Fruit fly (Drosophila melanogaster) whole organism, embryonic: ENCODE data around the gene dbf.
A peak's percentile ranks its signal among the peaks of the same experiment; 100 is the strongest.

Experiments used
- Aef1 ChIP-seq: fragments of 200-800 bp; sonication (Bioruptor generic); IDR thresholded peaks from 3 replicates; pipeline ENCODE4 v1.3.6; 2022; ENCODE audit warnings: missing biosample characterization, missing genetic modification characterization
- Atf3 ChIP-seq: fragments of 200-800 bp; sonication (Bioruptor generic); optimal IDR thresholded peaks from 3 replicates; lab custom pipeline; 2016; ENCODE audit warnings: missing biosample characterization, missing genetic modification characterization
- C15 ChIP-seq: fragments of 200-800 bp; sonication (Bioruptor generic); IDR thresholded peaks from 3 replicates; pipeline ENCODE4 v1.3.6; 2022; ENCODE audit warnings: missing biosample characterization, missing genetic modification characterization
- CG11085 ChIP-seq: fragments of 200-800 bp; sonication (Bioruptor generic); IDR thresholded peaks from 2 replicates; pipeline ENCODE4 v1.3.6; 2022; ENCODE audit warnings: missing biosample characterization, missing genetic modification characterization
- CG13123 ChIP-seq: fragments of 200-800 bp; sonication (Bioruptor generic); optimal IDR thresholded peaks from 2 replicates; lab custom pipeline; 2016; ENCODE audit warnings: missing biosample characterization, missing genetic modification characterization
- CG14050 ChIP-seq: fragments of 200-800 bp; sonication (Bioruptor generic); IDR thresholded peaks from 3 replicates; pipeline ENCODE4 v1.3.6; 2022; ENCODE audit warnings: missing biosample characterization, missing genetic modification characterization
- CG1602 ChIP-seq: fragments of 200-800 bp; sonication (Bioruptor generic); optimal IDR thresholded peaks from 3 replicates; lab custom pipeline; 2016; ENCODE audit warnings: missing biosample characterization, missing genetic modification characterization
- CG16815 ChIP-seq: fragments of 200-800 bp; sonication (Bioruptor generic); optimal IDR thresholded peaks from 3 replicates; lab custom pipeline; 2017; ENCODE audit warnings: missing biosample characterization, mild to moderate bottlenecking, missing genetic modification characterization
- CG2202 ChIP-seq: fragments of 200-800 bp; sonication (Bioruptor generic); optimal IDR thresholded peaks from 2 replicates; lab custom pipeline; 2018; ENCODE audit warnings: missing biosample characterization, mild to moderate bottlenecking, missing genetic modification characterization
- CG7745 ChIP-seq: fragments of 200-800 bp; sonication (Bioruptor generic); optimal IDR thresholded peaks from 2 replicates; lab custom pipeline; 2018; ENCODE audit warnings: missing biosample characterization, mild to moderate bottlenecking, missing genetic modification characterization, moderate library complexity
- CG7839 ChIP-seq: fragments of 200-800 bp; sonication (Bioruptor generic); optimal IDR thresholded peaks from 3 replicates; lab custom pipeline; 2018; ENCODE audit warnings: missing biosample characterization, mild to moderate bottlenecking, missing genetic modification characterization, moderate library complexity
- CG7963 ChIP-seq: fragments of 200-800 bp; sonication (Bioruptor generic); IDR thresholded peaks from 3 replicates; pipeline ENCODE4 v1.3.6; 2022; ENCODE audit warnings: missing biosample characterization, missing genetic modification characterization; ENCODE audit not compliant: partially characterized antibody
- Dad ChIP-seq: fragments of 200-800 bp; sonication (Bioruptor generic); optimal IDR thresholded peaks from 3 replicates; lab custom pipeline; 2016; ENCODE audit warnings: missing biosample characterization, missing genetic modification characterization
- Ets65A ChIP-seq: fragments of 200-800 bp; sonication (Bioruptor generic); peaks from one replicate; lab custom pipeline; 2016; ENCODE audit warnings: missing biosample characterization, missing genetic modification characterization
- Fer3 ChIP-seq: fragments of 200-800 bp; sonication (Bioruptor generic); optimal IDR thresholded peaks from 2 replicates; lab custom pipeline; 2018; ENCODE audit warnings: missing biosample characterization, mild to moderate bottlenecking, missing genetic modification characterization, moderate library complexity
- GATAe ChIP-seq: fragments of 200-800 bp; sonication (Bioruptor generic); conservative IDR thresholded peaks from 2 replicates; pipeline ENCODE4 v1.3.6; 2022; ENCODE audit warnings: missing biosample characterization, missing genetic modification characterization
- Hey ChIP-seq: fragments of 200-800 bp; sonication (Bioruptor generic); optimal IDR thresholded peaks from 3 replicates; lab custom pipeline; 2018; ENCODE audit warnings: missing biosample characterization, mild to moderate bottlenecking, missing genetic modification characterization
- Hmr ChIP-seq: fragments of 200-800 bp; sonication (Bioruptor generic); optimal IDR thresholded peaks from 3 replicates; lab custom pipeline; 2017; ENCODE audit warnings: mild to moderate bottlenecking, missing biosample characterization, missing genetic modification reagents, missing genetic modification characterization
- Hr51 ChIP-seq, 2 experiments: fragments of 200-800 bp; sonication (Bioruptor generic); optimal IDR thresholded peaks; 2 replicates in 1 of 2; 3 replicates in 1 of 2; lab custom pipeline; 2016 to 2018; ENCODE audit warnings: missing biosample characterization in 2 of 2, missing genetic modification characterization in 2 of 2, mild to moderate bottlenecking in 1 of 2, moderate library complexity in 1 of 2
- Jarid2 ChIP-seq: fragments of 200-800 bp; sonication (Bioruptor generic); optimal IDR thresholded peaks from 3 replicates; lab custom pipeline; 2017; ENCODE audit warnings: mild to moderate bottlenecking, missing biosample characterization, missing genetic modification reagents, missing genetic modification characterization
- Mad ChIP-seq: fragments of 200-800 bp; sonication (Bioruptor generic); optimal IDR thresholded peaks from 2 replicates; lab custom pipeline; 2016; ENCODE audit warnings: missing biosample characterization, missing genetic modification characterization
- Nf-YA ChIP-seq: fragments of 200-800 bp; sonication (Bioruptor generic); IDR thresholded peaks from 2 replicates; pipeline ENCODE4 v1.3.6; 2022; ENCODE audit warnings: missing biosample characterization, missing genetic modification characterization
- Opbp ChIP-seq: fragments of 200-800 bp; sonication (Bioruptor generic); IDR thresholded peaks from 3 replicates; pipeline ENCODE4 v1.3.6; 2022; ENCODE audit warnings: missing biosample characterization, missing genetic modification characterization; ENCODE audit not compliant: partially characterized antibody
- Rx ChIP-seq: fragments of 200-800 bp; sonication (Bioruptor generic); IDR thresholded peaks from 2 replicates; pipeline ENCODE4 v1.3.6; 2022; ENCODE audit warnings: missing biosample characterization, missing genetic modification characterization
- Sox102F ChIP-seq: fragments of 200-800 bp; sonication (Bioruptor generic); optimal IDR thresholded peaks from 2 replicates; lab custom pipeline; 2018; ENCODE audit warnings: missing biosample characterization, mild to moderate bottlenecking, missing genetic modification characterization, moderate library complexity
- btn ChIP-seq: fragments of 200-800 bp; sonication (Bioruptor generic); optimal IDR thresholded peaks from 2 replicates; lab custom pipeline; 2016; ENCODE audit warnings: missing biosample characterization, missing genetic modification characterization
- chm ChIP-seq: fragments of 200-800 bp; sonication (Bioruptor generic); IDR thresholded peaks from 2 replicates; pipeline ENCODE4 v1.3.6; 2022; ENCODE audit warnings: missing biosample characterization, missing genetic modification characterization
- dati ChIP-seq: fragments of 200-800 bp; sonication (Bioruptor generic); IDR thresholded peaks from 2 replicates; pipeline ENCODE4 v1.3.6; 2022; ENCODE audit warnings: missing biosample characterization, missing genetic modification characterization
- dysf ChIP-seq: fragments of 200-800 bp; sonication (Bioruptor generic); IDR thresholded peaks from 3 replicates; pipeline ENCODE4 v1.3.6; 2022; ENCODE audit warnings: missing biosample characterization, missing genetic modification characterization
- ems ChIP-seq: fragments of 200-800 bp; sonication (Bioruptor generic); optimal IDR thresholded peaks from 3 replicates; lab custom pipeline; 2016; ENCODE audit warnings: missing biosample characterization, missing genetic modification characterization
- eve ChIP-seq, 2 experiments: fragments of >200 bp; optimal IDR thresholded peaks; 2 replicates each; lab custom pipeline; 2017; ENCODE audit warnings: missing biosample characterization in 2 of 2, missing genetic modification characterization in 2 of 2
- grn ChIP-seq: fragments of 200-800 bp; sonication (Bioruptor generic); optimal IDR thresholded peaks from 3 replicates; lab custom pipeline; 2017; ENCODE audit warnings: missing biosample characterization, missing genetic modification characterization
- hkb ChIP-seq, 2 experiments: fragments of 200-800 bp in 1 of 2; fragments of >200 bp in 1 of 2; sonication (Bioruptor generic) in 1 of 2; IDR thresholded peaks in 1 of 2; optimal IDR thresholded peaks in 1 of 2; 2 replicates each; pipeline versions ENCODE4 v1.3.6 to Lab custom; 2017 to 2022; ENCODE audit warnings: missing biosample characterization in 1 of 2, missing genetic modification characterization in 1 of 2
- hth ChIP-seq: fragments of >200 bp; optimal IDR thresholded peaks from 2 replicates; lab custom pipeline; 2017; ENCODE audit warnings: inconsistent platforms
- lab ChIP-seq: fragments of 200-800 bp; sonication (Bioruptor generic); optimal IDR thresholded peaks from 3 replicates; lab custom pipeline; 2017; ENCODE audit warnings: missing biosample characterization, missing genetic modification characterization, mild to moderate bottlenecking, moderate library complexity, missing genetic modification reagents
- maf-S ChIP-seq: fragments of 200-800 bp; sonication (Bioruptor generic); optimal IDR thresholded peaks from 2 replicates; lab custom pipeline; 2016; ENCODE audit warnings: missing biosample characterization, missing genetic modification characterization
- mirr ChIP-seq: fragments of 200-800 bp; sonication (Bioruptor generic); optimal IDR thresholded peaks from 3 replicates; lab custom pipeline; 2018; ENCODE audit warnings: missing biosample characterization, mild to moderate bottlenecking, missing genetic modification characterization
- nerfin-2 ChIP-seq: fragments of 200-800 bp; sonication (Bioruptor generic); IDR thresholded peaks from 2 replicates; pipeline ENCODE4 v1.3.6; 2022; ENCODE audit warnings: missing biosample characterization, missing genetic modification characterization; ENCODE audit not compliant: partially characterized antibody
- nmo ChIP-seq: fragments of 200-800 bp; sonication (Bioruptor generic); optimal IDR thresholded peaks from 2 replicates; lab custom pipeline; 2018; ENCODE audit warnings: missing biosample characterization, mild to moderate bottlenecking, missing genetic modification characterization, moderate library complexity
- nom ChIP-seq: fragments of 200-800 bp; sonication (Bioruptor generic); optimal IDR thresholded peaks from 2 replicates; lab custom pipeline; 2017; ENCODE audit warnings: missing biosample characterization, missing genetic modification characterization, mild to moderate bottlenecking, moderate library complexity, missing genetic modification reagents
- onecut ChIP-seq: fragments of 200-800 bp; sonication (Bioruptor generic); IDR thresholded peaks from 2 replicates; pipeline ENCODE4 v1.3.6; 2022; ENCODE audit warnings: missing biosample characterization, missing genetic modification characterization
- org-1 ChIP-seq: fragments of 200-800 bp; sonication (Bioruptor generic); optimal IDR thresholded peaks from 2 replicates; lab custom pipeline; 2017; ENCODE audit warnings: missing biosample characterization, missing genetic modification characterization
- p53 ChIP-seq: fragments of 200-800 bp; sonication (Bioruptor generic); optimal IDR thresholded peaks from 2 replicates; lab custom pipeline; 2016; ENCODE audit warnings: missing biosample characterization, missing genetic modification characterization
- pho ChIP-seq: fragments of 200-800 bp; sonication (Bioruptor generic); optimal IDR thresholded peaks from 2 replicates; lab custom pipeline; 2016; ENCODE audit warnings: missing biosample characterization, missing genetic modification characterization
- ranshi ChIP-seq: fragments of 200-800 bp; sonication (Bioruptor generic); IDR thresholded peaks from 2 replicates; pipeline ENCODE4 v1.3.6; 2022; ENCODE audit warnings: missing biosample characterization, missing genetic modification characterization
- shn ChIP-seq: fragments of 200-800 bp; sonication (Bioruptor generic); optimal IDR thresholded peaks from 3 replicates; lab custom pipeline; 2016; ENCODE audit warnings: missing biosample characterization, missing genetic modification characterization
- slbo ChIP-seq: fragments of 200-800 bp; sonication (Bioruptor generic); IDR thresholded peaks from 2 replicates; pipeline ENCODE4 v1.3.6; 2022; ENCODE audit warnings: missing biosample characterization, missing genetic modification characterization
- slp2 ChIP-seq: fragments of 200-800 bp; sonication (Bioruptor generic); optimal IDR thresholded peaks from 2 replicates; lab custom pipeline; 2016; ENCODE audit warnings: missing biosample characterization, missing genetic modification characterization
- ssp ChIP-seq: fragments of 200-800 bp; sonication (Bioruptor generic); IDR thresholded peaks from 2 replicates; pipeline ENCODE4 v1.3.6; 2022; ENCODE audit warnings: missing biosample characterization, missing genetic modification characterization
- usp ChIP-seq: fragments of >200 bp; optimal IDR thresholded peaks from 2 replicates; lab custom pipeline; 2017; ENCODE audit warnings: missing biosample characterization, missing genetic modification characterization
- z ChIP-seq: fragments of 200-800 bp; sonication (Bioruptor generic); IDR thresholded peaks from 3 replicates; pipeline ENCODE4 v1.3.6; 2022; ENCODE audit warnings: missing biosample characterization, missing genetic modification characterization

dbf gene

DNA sequence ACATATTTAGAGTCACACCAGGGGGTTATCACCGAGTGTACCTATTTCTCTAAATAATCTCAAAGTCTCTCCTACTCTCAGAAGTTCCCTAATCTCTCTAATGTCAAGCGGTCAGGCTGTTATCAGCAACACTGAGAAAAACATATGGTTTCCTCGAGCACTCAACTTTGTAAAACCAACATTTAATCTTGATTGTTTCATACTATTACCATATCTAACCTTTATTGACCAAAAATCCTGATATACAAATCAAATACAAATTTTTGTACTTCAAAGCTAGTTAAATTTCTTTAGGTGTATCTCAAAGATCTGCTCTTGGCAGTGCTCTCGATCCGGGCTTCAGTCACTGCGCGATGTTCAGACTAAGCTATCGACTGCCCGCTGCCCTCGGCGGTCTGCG is 51.9 kb downstream of the dbf start, which contains the start of gene CG6415:
Gene CG6415, plus strand, starts transcription at position 341 of the 400 bp plus-strand sequence.
- TF ChIP-seq Hmr (GFP tag; lab: Kevin White, UChicago): peak; percentile 72
- TF ChIP-seq grn (GFP tag; lab: Kevin White, UChicago): peak; percentile 19
- no peak for TF ChIP-seq hkb (optimal IDR thresholded peaks at IDR 0.05; lab: Kevin White, UChicago)
- TF ChIP-seq hkb (GFP tag; IDR thresholded peaks at IDR 0.05; lab: Robert Waterston, UW): peak; percentile 65
- TF ChIP-seq hth (lab: Kevin White, UChicago): no peak
- TF ChIP-seq slbo (GFP tag; lab: Robert Waterston, UW): peak; percentile 86
- peak; percentile 48 for TF ChIP-seq Atf3
- TF ChIP-seq Fer3 (tag; lab: Kevin White, UChicago): peak; percentile 75
- peak; percentile 64 for TF ChIP-seq ranshi
- peak in 1 of 2 experiments; percentile 63 for TF ChIP-seq Hr51 (GFP tag; optimal IDR thresholded peaks at IDR 0.05; lab: Kevin White, UChicago)
- no peak for TF ChIP-seq CG7745 (tag; lab: Kevin White, UChicago)
- TF ChIP-seq CG13123 (GFP tag; lab: Kevin White, UChicago): peak; percentile 8
- peak; percentile 54 for TF ChIP-seq pho (GFP tag; lab: Kevin White, UChicago)
- TF ChIP-seq onecut: peak; percentile 45; the same call in 1 of the 2 replicates
- TF ChIP-seq chm (GFP tag; lab: Robert Waterston, UW): peak; percentile 61; the same call in 1 of the 2 replicates
- TF ChIP-seq ssp (GFP tag; lab: Robert Waterston, UW): peak; percentile 54
- TF ChIP-seq Aef1 (GFP tag; lab: Robert Waterston, UW): peak; percentile 68
- peak; percentile 52 for TF ChIP-seq slp2 (GFP tag; lab: Kevin White, UChicago)
- peak; percentile 23 for TF ChIP-seq Jarid2 (GFP tag; lab: Kevin White, UChicago)
- no peak for TF ChIP-seq Hey (tag; lab: Kevin White, UChicago)
- TF ChIP-seq btn (GFP tag; lab: Kevin White, UChicago): peak; percentile 30
- no peak for TF ChIP-seq Ets65A (GFP tag; lab: Kevin White, UChicago)
- no peak for TF ChIP-seq usp (GFP tag; lab: Kevin White, UChicago)
- peak; percentile 70; the same call in 2 of the 3 replicates for TF ChIP-seq C15 (GFP tag; lab: Robert Waterston, UW)
- peak; percentile 18 for TF ChIP-seq shn (GFP tag; lab: Kevin White, UChicago)
- peak; percentile 47; the same call in 1 of the 2 replicates for TF ChIP-seq Rx (GFP tag; lab: Robert Waterston, UW)
- peak; percentile 48 for TF ChIP-seq CG1602 (GFP tag; lab: Kevin White, UChicago)
- TF ChIP-seq mirr (GFP tag; lab: Kevin White, UChicago): peak; percentile 12
- TF ChIP-seq CG7963: no peak
- TF ChIP-seq Dad (GFP tag; lab: Kevin White, UChicago): peak; percentile 20
- no peak for TF ChIP-seq z (GFP tag; lab: Robert Waterston, UW)
- peak; percentile 36 for TF ChIP-seq CG2202 (tag; lab: Kevin White, UChicago)
- no peak for TF ChIP-seq Nf-YA (GFP tag; lab: Robert Waterston, UW)
- peak; percentile 32; the same call in 1 of the 3 replicates for TF ChIP-seq CG14050 (GFP tag; lab: Robert Waterston, UW)
- TF ChIP-seq org-1: peak; percentile 55
- no peak for TF ChIP-seq nerfin-2 (GFP tag; lab: Robert Waterston, UW)
- peak; percentile 31 for TF ChIP-seq CG16815 (GFP tag; lab: Kevin White, UChicago)
- TF ChIP-seq Opbp (GFP tag; lab: Robert Waterston, UW): no peak
- peak; percentile 51 for TF ChIP-seq maf-S (GFP tag; lab: Kevin White, UChicago)
- peak; percentile 72 for TF ChIP-seq CG11085 (GFP tag; lab: Robert Waterston, UW)
- no peak for TF ChIP-seq eve (GFP tag; optimal IDR thresholded peaks at IDR 0.05; lab: Kevin White, UChicago)
- TF ChIP-seq Mad (GFP tag; lab: Kevin White, UChicago): peak; percentile 33
- TF ChIP-seq ems (GFP tag; lab: Kevin White, UChicago): peak; percentile 68
- peak; percentile 85 for TF ChIP-seq lab
- peak; percentile 70 for TF ChIP-seq Sox102F (GFP tag; lab: Kevin White, UChicago)
- TF ChIP-seq dysf (GFP tag; lab: Robert Waterston, UW): peak; percentile 80
- peak; percentile 81 for TF ChIP-seq nmo (GFP tag; lab: Kevin White, UChicago)
- peak; percentile 87 for TF ChIP-seq CG7839 (tag; lab: Kevin White, UChicago)
- peak; percentile 44; the same call in 1 of the 2 replicates for TF ChIP-seq GATAe
- TF ChIP-seq dati (GFP tag; lab: Robert Waterston, UW): peak; percentile 50; the same call in 1 of the 2 replicates
- TF ChIP-seq nom (GFP tag; lab: Kevin White, UChicago): no peak
- TF ChIP-seq p53 (GFP tag; lab: Kevin White, UChicago): no peak
